Worm (Caenorhabditis elegans) whole organism, L2 larva: Measurements from ENCODE around the gene dsb-1.

Experiments
- C34F6.9 ChIP-seq: fragments of 150-350 bp; optimal IDR thresholded peaks from 2 replicates; lab custom pipeline; 2014; ENCODE audit warnings: missing biosample characterization, missing genetic modification characterization
- F13H6.1 ChIP-seq: sonication (generic microtip); optimal IDR thresholded peaks from 2 replicates; lab custom pipeline; 2016; ENCODE audit warnings: missing genetic modification characterization, missing compliant biosample characterization
- ZK546.5 ChIP-seq: sonication (generic microtip); optimal IDR thresholded peaks from 2 replicates; lab custom pipeline; 2017; ENCODE audit warnings: missing biosample characterization, missing genetic modification characterization
- alr-1 ChIP-seq: fragments of 150-350 bp; optimal IDR thresholded peaks from 2 replicates; lab custom pipeline; 2014; ENCODE audit warnings: missing biosample characterization, missing genetic modification characterization
- aly-2 ChIP-seq: fragments of 150-350 bp; optimal IDR thresholded peaks from 2 replicates; lab custom pipeline; 2014; ENCODE audit warnings: missing biosample characterization, missing genetic modification characterization
- ama-1 ChIP-seq: fragments of 150-350 bp; optimal IDR thresholded peaks from 2 replicates; lab custom pipeline; 2018; ENCODE audit warnings: inconsistent platforms
- blmp-1 ChIP-seq: sonication (generic microtip); optimal IDR thresholded peaks from 2 replicates; lab custom pipeline; 2017; ENCODE audit warnings: missing genetic modification characterization, mild to moderate bottlenecking, missing compliant biosample characterization, antibody characterized with exemption, moderate library complexity; ENCODE audit not compliant: insufficient read depth
- ceh-16 ChIP-seq: fragments of 150-350 bp; optimal IDR thresholded peaks from 2 replicates; lab custom pipeline; 2014; ENCODE audit warnings: missing biosample characterization, missing genetic modification characterization
- ceh-82 ChIP-seq: fragments of 150-350 bp; optimal IDR thresholded peaks from 2 replicates; lab custom pipeline; 2014; ENCODE audit warnings: missing biosample characterization, missing genetic modification characterization
- crh-2 ChIP-seq: sonication (generic microtip); optimal IDR thresholded peaks from 2 replicates; lab custom pipeline; 2017; ENCODE audit warnings: missing biosample characterization, missing genetic modification characterization
- dmd-4 ChIP-seq: sonication (generic microtip); optimal IDR thresholded peaks from 2 replicates; lab custom pipeline; 2017; ENCODE audit warnings: missing biosample characterization, missing genetic modification characterization
- egl-27 ChIP-seq: sonication (generic microtip); optimal IDR thresholded peaks from 3 replicates; lab custom pipeline; 2017; ENCODE audit warnings: missing biosample characterization, missing genetic modification reagents, missing genetic modification characterization
- elt-1 ChIP-seq: fragments of 150-350 bp; optimal IDR thresholded peaks from 2 replicates; lab custom pipeline; 2014; ENCODE audit warnings: missing biosample characterization, missing genetic modification characterization
- elt-3 ChIP-seq: sonication (generic microtip); optimal IDR thresholded peaks from 2 replicates; lab custom pipeline; 2017; ENCODE audit warnings: missing biosample characterization, missing genetic modification characterization
- fos-1 ChIP-seq: fragments of 150-350 bp; optimal IDR thresholded peaks from 2 replicates; lab custom pipeline; 2014; ENCODE audit warnings: missing biosample characterization, missing genetic modification characterization
- gmeb-1 ChIP-seq: fragments of 150-350 bp; optimal IDR thresholded peaks from 2 replicates; lab custom pipeline; 2014; ENCODE audit warnings: missing biosample characterization, missing genetic modification characterization
- lin-11 ChIP-seq: fragments of 150-350 bp; sonication (generic microtip); optimal IDR thresholded peaks from 2 replicates; lab custom pipeline; 2014; ENCODE audit warnings: missing biosample characterization, missing genetic modification characterization, inconsistent platforms, mixed read lengths
- lin-13 ChIP-seq: fragments of 150-350 bp; optimal IDR thresholded peaks from 2 replicates; lab custom pipeline; 2014; ENCODE audit warnings: missing biosample characterization, missing genetic modification reagents, missing genetic modification characterization
- lin-39 ChIP-seq: fragments of 150-350 bp; optimal IDR thresholded peaks from 2 replicates; lab custom pipeline; 2014; ENCODE audit warnings: missing biosample characterization, missing genetic modification reagents, missing genetic modification characterization
- lsy-2 ChIP-seq, 2 experiments: fragments of 150-350 bp in 1 of 2; sonication (generic microtip) in 1 of 2; optimal IDR thresholded peaks; 2 replicates each; lab custom pipeline; 2014 to 2017; ENCODE audit warnings: missing biosample characterization in 2 of 2, missing genetic modification characterization in 2 of 2
- mab-5 ChIP-seq: fragments of 150-350 bp; optimal IDR thresholded peaks from 2 replicates; lab custom pipeline; 2014; ENCODE audit warnings: missing biosample characterization, missing genetic modification characterization
- mdl-1 ChIP-seq, 2 experiments: fragments of 150-350 bp in 1 of 2; sonication (generic microtip) in 1 of 2; optimal IDR thresholded peaks; 2 replicates each; lab custom pipeline; 2017; ENCODE audit warnings: missing biosample characterization in 2 of 2, missing genetic modification characterization in 2 of 2
- nhr-10 ChIP-seq: sonication (generic microtip); optimal IDR thresholded peaks from 2 replicates; lab custom pipeline; 2017; ENCODE audit warnings: missing biosample characterization, missing genetic modification characterization
- nhr-11 ChIP-seq: fragments of 150-350 bp; optimal IDR thresholded peaks from 2 replicates; lab custom pipeline; 2014; ENCODE audit warnings: missing biosample characterization, missing genetic modification characterization
- nhr-12 ChIP-seq: fragments of 150-350 bp; optimal IDR thresholded peaks from 2 replicates; lab custom pipeline; 2014; ENCODE audit warnings: missing biosample characterization, missing genetic modification characterization
- nhr-129 ChIP-seq: fragments of 150-350 bp; optimal IDR thresholded peaks from 2 replicates; lab custom pipeline; 2014; ENCODE audit warnings: missing biosample characterization, missing genetic modification characterization
- nhr-21 ChIP-seq: fragments of 150-350 bp; optimal IDR thresholded peaks from 2 replicates; lab custom pipeline; 2014; ENCODE audit warnings: missing biosample characterization, missing genetic modification characterization
- nhr-23 ChIP-seq: fragments of 150-350 bp; optimal IDR thresholded peaks from 2 replicates; lab custom pipeline; 2014; ENCODE audit warnings: missing biosample characterization, missing genetic modification reagents, missing genetic modification characterization
- nhr-237 ChIP-seq: fragments of 150-350 bp; optimal IDR thresholded peaks from 2 replicates; lab custom pipeline; 2014; ENCODE audit warnings: missing biosample characterization, missing genetic modification characterization
- nhr-25 ChIP-seq: fragments of 150-350 bp; sonication (generic microtip); optimal IDR thresholded peaks from 3 replicates; lab custom pipeline; 2014; ENCODE audit warnings: missing biosample characterization, missing genetic modification characterization
- nhr-6 ChIP-seq: fragments of 150-350 bp; optimal IDR thresholded peaks from 2 replicates; lab custom pipeline; 2014; ENCODE audit warnings: missing biosample characterization, missing genetic modification characterization
- peb-1 ChIP-seq: fragments of 150-350 bp; optimal IDR thresholded peaks from 2 replicates; lab custom pipeline; 2014; ENCODE audit warnings: missing biosample characterization, missing genetic modification characterization
- sem-4 ChIP-seq: fragments of 150-350 bp; optimal IDR thresholded peaks from 2 replicates; lab custom pipeline; 2014; ENCODE audit warnings: missing biosample characterization, missing genetic modification reagents, missing genetic modification characterization
- sma-3 ChIP-seq: sonication (generic microtip); optimal IDR thresholded peaks from 2 replicates; lab custom pipeline; 2016; ENCODE audit warnings: missing genetic modification reagents, missing genetic modification characterization, missing compliant biosample characterization
- sma-9 ChIP-seq, 2 experiments: fragments of 150-350 bp in 1 of 2; sonication (generic microtip) in 1 of 2; optimal IDR thresholded peaks; 2 replicates each; lab custom pipeline; 2014 to 2016; ENCODE audit warnings: missing genetic modification characterization in 2 of 2, mild to moderate bottlenecking in 1 of 2, missing biosample characterization in 1 of 2, missing compliant biosample characterization in 1 of 2, missing genetic modification reagents in 1 of 2, moderate library complexity in 1 of 2
- snpc-4 ChIP-seq: fragments of 150-350 bp; optimal IDR thresholded peaks from 2 replicates; lab custom pipeline; 2014; ENCODE audit warnings: missing biosample characterization, missing genetic modification characterization
- unc-39 ChIP-seq: fragments of 150-350 bp; optimal IDR thresholded peaks from 2 replicates; lab custom pipeline; 2014; ENCODE audit warnings: missing biosample characterization, missing genetic modification characterization
- unc-55 ChIP-seq: fragments of 150-350 bp; sonication (generic microtip); optimal IDR thresholded peaks from 3 replicates; lab custom pipeline; 2014; ENCODE audit warnings: missing biosample characterization, missing genetic modification reagents, missing genetic modification characterization
- unc-62 ChIP-seq: fragments of 150-350 bp; optimal IDR thresholded peaks from 2 replicates; lab custom pipeline; 2014; ENCODE audit warnings: missing biosample characterization, missing genetic modification reagents, missing genetic modification characterization
- zag-1 ChIP-seq: fragments of 150-350 bp; optimal IDR thresholded peaks from 2 replicates; lab custom pipeline; 2014; ENCODE audit warnings: missing biosample characterization, missing genetic modification characterization
- ztf-1 ChIP-seq: fragments of 200-800 bp; sonication (Bioruptor generic); conservative IDR thresholded peaks from 2 replicates; pipeline ENCODE4 v1.3.6; 2022; ENCODE audit warnings: missing genetic modification characterization, missing compliant biosample characterization
- ztf-11 ChIP-seq: sonication (generic microtip); optimal IDR thresholded peaks from 2 replicates; lab custom pipeline; 2017; ENCODE audit warnings: missing biosample characterization, missing genetic modification characterization
- ztf-4 ChIP-seq: fragments of 150-350 bp; optimal IDR thresholded peaks from 2 replicates; lab custom pipeline; 2014; ENCODE audit warnings: missing biosample characterization, missing genetic modification characterization

Gene dsb-1

ce11 chrIV:12398437-12398836, 10.3 kb upstream of the dsb-1 start, which contains the start of gene acs-20:
Gene acs-20 (minus strand): TSS chrIV:12398706.
- no peak for TF ChIP-seq unc-62
- TF ChIP-seq zag-1 (tag; lab: Kevin White, UChicago), result no peak
- no peak for TF ChIP-seq lsy-2 (tag; optimal IDR thresholded peaks at IDR 0.05; lab: Kevin White, UChicago)
- no peak for TF ChIP-seq egl-27
- no peak for TF ChIP-seq nhr-237
- TF ChIP-seq lin-13 (GFP tag; lab: Kevin White, UChicago), result no peak
- TF ChIP-seq nhr-23 (tag; lab: Kevin White, UChicago), result no peak
- TF ChIP-seq snpc-4 (tag; lab: Kevin White, UChicago), result no peak
- TF ChIP-seq nhr-10 (tag; lab: Kevin White, UChicago), result no peak
- TF ChIP-seq nhr-6 (tag; lab: Kevin White, UChicago), result no peak
- no peak for TF ChIP-seq mdl-1 (tag; optimal IDR thresholded peaks at IDR 0.05; lab: Kevin White, UChicago)
- TF ChIP-seq ztf-4 (tag; lab: Kevin White, UChicago), result no peak
- TF ChIP-seq ztf-11, result no peak
- TF ChIP-seq aly-2 (tag; lab: Kevin White, UChicago), result no peak
- no peak for TF ChIP-seq sma-3 (GFP tag; lab: Kevin White, UChicago)
- no peak for TF ChIP-seq lin-39 (tag; lab: Kevin White, UChicago)

- TF ChIP-seq alr-1 (tag; lab: Kevin White, UChicago), result no peak
- TF ChIP-seq fos-1 (tag; lab: Kevin White, UChicago), result peak; percentile 52
- no peak for TF ChIP-seq elt-1 (tag; lab: Kevin White, UChicago)
Measured at ce11 chrIV:12399983-12400382, 8.7 kb upstream of the dsb-1 start.

ce11 chrIV:12403440-12403839, 5.3 kb upstream of the dsb-1 start:
- TF ChIP-seq ztf-1 (no peak), C34F6.9 (tag; lab: Kevin White, UChicago) (no peak), unc-39 (no peak), nhr-25 (tag; lab: Kevin White, UChicago) (peak; percentile 36), peb-1 (tag; lab: Kevin White, UChicago) (no peak), nhr-6 (tag; lab: Kevin White, UChicago) (no peak), lsy-2 (tag; optimal IDR thresholded peaks at IDR 0.05; lab: Kevin White, UChicago) (no peak), nhr-129 (tag; lab: Kevin White, UChicago) (peak; percentile 24), elt-3 (tag; lab: Kevin White, UChicago) (no peak), nhr-21 (tag; lab: Kevin White, UChicago) (peak; percentile 74), blmp-1 (tag; lab: Kevin White, UChicago) (peak; percentile 14)
- TF ChIP-seq, all 48 proteins: peak for 4

- TF ChIP-seq ceh-82 (tag; lab: Kevin White, UChicago), result no peak
- TF ChIP-seq gmeb-1 (tag; lab: Kevin White, UChicago), result peak; percentile 95
- TF ChIP-seq lsy-2 (tag; optimal IDR thresholded peaks at IDR 0.05; lab: Kevin White, UChicago), result peak; percentile 78 to 95
- peak; percentile 12 for TF ChIP-seq egl-27
- peak; percentile 87 for TF ChIP-seq crh-2 (tag; lab: Kevin White, UChicago)
- TF ChIP-seq nhr-11, result no peak
- TF ChIP-seq nhr-6 (tag; lab: Kevin White, UChicago), result no peak
- peak; percentile 56 for TF ChIP-seq ama-1 (lab: Kevin White, UChicago)
- no peak for TF ChIP-seq alr-1 (tag; lab: Kevin White, UChicago)
- peak; percentile 64 for TF ChIP-seq sma-3 (GFP tag; lab: Kevin White, UChicago)
- peak; percentile 48 for TF ChIP-seq F13H6.1 (tag; lab: Kevin White, UChicago)
- peak; percentile 97 for TF ChIP-seq unc-55 (GFP tag; lab: Kevin White, UChicago)
- TF ChIP-seq dmd-4 (tag; lab: Kevin White, UChicago), result no peak
- TF ChIP-seq lin-11 (tag; lab: Kevin White, UChicago), result peak; percentile 79
- no peak for TF ChIP-seq peb-1 (tag; lab: Kevin White, UChicago)
- TF ChIP-seq fos-1 (tag; lab: Kevin White, UChicago), result peak; percentile 80
- peak; percentile 71 for TF ChIP-seq nhr-25 (tag; lab: Kevin White, UChicago)
- TF ChIP-seq lin-39 (tag; lab: Kevin White, UChicago), result no peak
- peak; percentile 99 for TF ChIP-seq nhr-129 (tag; lab: Kevin White, UChicago)
- peak; percentile 64 for TF ChIP-seq ztf-4 (tag; lab: Kevin White, UChicago)
- peak; percentile 65 for TF ChIP-seq nhr-21 (tag; lab: Kevin White, UChicago)
- TF ChIP-seq nhr-12 (tag; lab: Kevin White, UChicago), result no peak
- TF ChIP-seq snpc-4 (tag; lab: Kevin White, UChicago), result no peak
- peak; percentile 85 for TF ChIP-seq C34F6.9 (tag; lab: Kevin White, UChicago)
- TF ChIP-seq elt-3 (tag; lab: Kevin White, UChicago), result no peak
- TF ChIP-seq mab-5 (tag; lab: Kevin White, UChicago), result peak; percentile 22
- TF ChIP-seq zag-1 (tag; lab: Kevin White, UChicago), result peak; percentile 63
- peak; percentile 72 for TF ChIP-seq sem-4 (tag; lab: Kevin White, UChicago)
- TF ChIP-seq lin-13 (GFP tag; lab: Kevin White, UChicago), result peak; percentile 91
- TF ChIP-seq sma-9 (GFP tag; optimal IDR thresholded peaks at IDR 0.05; lab: Kevin White, UChicago), result peak; percentile 81
- no peak for TF ChIP-seq sma-9 (tag; optimal IDR thresholded peaks at IDR 0.05; lab: Kevin White, UChicago)
- peak; percentile 73 for TF ChIP-seq ZK546.5
- peak; percentile 45 for TF ChIP-seq ceh-16 (tag; lab: Kevin White, UChicago)
- no peak for TF ChIP-seq unc-39
- TF ChIP-seq aly-2 (tag; lab: Kevin White, UChicago), result no peak
Measured at ce11 chrIV:12404137-12404536, 4.6 kb upstream of the dsb-1 start, which contains the start of gene gex-3. Gene gex-3 (plus strand): TSS chrIV:12404431.
